Fruit fly (Drosophila melanogaster): ENCODE results near the gene Taf13.
A peak's percentile ranks its signal among the peaks of the same experiment; 100 is the strongest.

Taf13 gene

DNA sequence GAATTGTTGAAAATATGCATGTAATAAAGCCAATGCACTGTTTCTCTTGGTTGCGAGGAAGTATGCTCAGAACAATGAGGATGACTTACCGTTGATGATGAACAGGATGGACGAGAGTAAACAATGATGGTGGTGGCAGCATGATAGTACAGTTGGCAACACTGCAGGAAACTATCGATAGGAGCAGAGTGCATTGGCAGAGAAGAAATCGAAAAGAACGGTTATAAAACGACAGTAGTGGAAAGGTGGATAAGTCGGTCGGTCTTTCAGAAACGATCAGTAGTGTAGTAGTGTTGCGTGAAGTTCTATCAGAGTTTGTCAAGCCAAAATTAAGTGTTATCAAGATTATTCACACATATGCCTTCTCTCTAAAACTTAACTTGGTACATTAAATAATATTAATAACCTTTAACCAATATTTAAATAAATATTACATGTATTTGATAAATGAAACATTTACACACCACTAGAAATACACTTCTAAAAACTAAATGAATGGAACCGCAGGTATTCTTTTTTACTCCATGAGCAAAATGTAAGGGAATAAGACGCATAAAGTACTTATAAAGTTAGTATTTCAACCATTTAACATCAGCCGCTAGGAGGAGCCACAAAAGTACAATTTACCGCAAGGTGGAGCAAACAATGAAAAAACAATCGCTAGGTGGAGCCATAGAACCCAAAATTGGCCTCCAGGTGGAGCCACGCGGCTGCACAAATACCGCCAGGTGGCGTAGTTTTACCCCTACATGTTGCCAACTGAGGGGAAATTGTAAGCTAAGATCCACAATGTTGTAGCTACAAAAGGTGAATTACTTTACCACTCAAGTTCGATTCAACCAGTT is 27.0 kb upstream of the Taf13 start (continued):
- TF ChIP-seq Max (GFP tag; optimal IDR thresholded peaks at IDR 0.05) (peak; percentile 60), zf30C (GFP tag; optimal IDR thresholded peaks at IDR 0.05) (peak; percentile 93), Med (GFP tag) (peak; percentile 99), Opbp (GFP tag; IDR thresholded peaks at IDR 0.05; ENCODE audit: partially characterized antibody) (peak; percentile 79), CG7745 (tag; optimal IDR thresholded peaks at IDR 0.05) (no peak), lab (GFP tag; optimal IDR thresholded peaks at IDR 0.05) (peak; percentile 70), CG7839 (tag; optimal IDR thresholded peaks at IDR 0.05) (peak; percentile 87), odd (GFP tag; optimal IDR thresholded peaks at IDR 0.05) (peak; percentile 18), al (GFP tag; IDR thresholded peaks at IDR 0.05) (peak; percentile 77), bsh (GFP tag; optimal IDR thresholded peaks at IDR 0.05) (peak; percentile 21 to 70), tap (tag; optimal IDR thresholded peaks at IDR 0.05) (peak; percentile 41), bowl (GFP tag; IDR thresholded peaks at IDR 0.05) (no peak; the same call in 1 of the 2 replicates), CG3847 (GFP tag; IDR thresholded peaks at IDR 0.05) (peak; percentile 88), tio (GFP tag; optimal IDR thresholded peaks at IDR 0.05) (peak; percentile 76), Pdp1 (GFP tag; optimal IDR thresholded peaks at IDR 0.05) (peak; percentile 82 to 92), ranshi (GFP tag; IDR thresholded peaks at IDR 0.05) (peak; percentile 94), CG17568 (GFP tag; optimal IDR thresholded peaks at IDR 0.05) (no peak), CG8944 (GFP tag; optimal IDR thresholded peaks at IDR 0.05) (peak; percentile 96), Sin3A (optimal IDR thresholded peaks at IDR 0.05) (no peak), pnt (GFP tag; optimal IDR thresholded peaks at IDR 0.05) (peak; percentile 96), wdn (GFP tag; IDR thresholded peaks at IDR 0.05) (peak; percentile 76), B-H1 (GFP tag; IDR thresholded peaks at IDR 0.05) (no peak; the same call in 2 of the 3 replicates), sug (tag; optimal IDR thresholded peaks at IDR 0.05) (peak; percentile 85), H2.0 (GFP tag; IDR thresholded peaks at IDR 0.05) (peak; percentile 95), E2f2 (GFP tag; IDR thresholded peaks at IDR 0.05) (peak; percentile 60; the same call in 1 of the 2 replicates), CG30020 (tag; optimal IDR thresholded peaks at IDR 0.05) (peak; percentile 66), tgo (GFP tag; IDR thresholded peaks at IDR 0.05) (peak; percentile 89), CG34224 (GFP tag; IDR thresholded peaks at IDR 0.05; ENCODE audit: partially characterized antibody) (peak; percentile 67), Hr51 (GFP tag; optimal IDR thresholded peaks at IDR 0.05) (peak; percentile 74 to 89), stwl (tag; optimal IDR thresholded peaks at IDR 0.05) (peak; percentile 31), MESR4 (GFP tag; optimal IDR thresholded peaks at IDR 0.05) (no peak), ems (GFP tag; optimal IDR thresholded peaks at IDR 0.05) (peak; percentile 73), gsb (GFP tag; IDR thresholded peaks at IDR 0.05) (peak; percentile 80), CG7372 (GFP tag; IDR thresholded peaks at IDR 0.05) (peak; percentile 79), CrebB (tag; optimal IDR thresholded peaks at IDR 0.05) (no peak), CG30403 (GFP tag; optimal IDR thresholded peaks at IDR 0.05) (peak; percentile 94), CG15696 (tag; optimal IDR thresholded peaks at IDR 0.05) (peak; percentile 95), gce (GFP tag; IDR thresholded peaks at IDR 0.05) (peak; percentile 83; the same call in 2 of the 3 replicates), gsb-n (tag; optimal IDR thresholded peaks at IDR 0.05) (peak; percentile 64), cg (GFP tag; optimal IDR thresholded peaks at IDR 0.05) (no peak), Gug (GFP tag; IDR thresholded peaks at IDR 0.05) (peak; percentile 97), kah (GFP tag; optimal IDR thresholded peaks at IDR 0.05) (no peak), caup (GFP tag; optimal IDR thresholded peaks at IDR 0.05; ENCODE audit: severe bottlenecking) (peak; percentile 85), psq (GFP tag; optimal IDR thresholded peaks at IDR 0.05) (peak; percentile 80), CG15073 (GFP tag; optimal IDR thresholded peaks at IDR 0.05) (peak; percentile 68), CG2678 (tag; optimal IDR thresholded peaks at IDR 0.05) (peak; percentile 74), lov (optimal IDR thresholded peaks at IDR 0.05) (no peak), lov (GFP tag; IDR thresholded peaks at IDR 0.05) (peak; percentile 92), esg (GFP tag; conservative IDR thresholded peaks at IDR 0.05) (peak; percentile 76)
